Worm (Caenorhabditis elegans) whole organism, L1 larva: ENCODE data around the gene chat-1.

Experiments
- C16A3.4 ChIP-seq: fragments of 150-350 bp; optimal IDR thresholded peaks from 2 replicates; lab custom pipeline; 2014; ENCODE audit warnings: missing biosample characterization, missing genetic modification characterization
- C34B4.2 ChIP-seq: sonication (generic microtip); optimal IDR thresholded peaks from 2 replicates; lab custom pipeline; 2017; ENCODE audit warnings: mild to moderate bottlenecking, missing genetic modification characterization, missing compliant biosample characterization
- F16B12.6 ChIP-seq: fragments of 150-350 bp; optimal IDR thresholded peaks from 2 replicates; lab custom pipeline; 2014; ENCODE audit warnings: missing biosample characterization, missing genetic modification characterization
- aly-2 ChIP-seq: fragments of 150-350 bp; optimal IDR thresholded peaks from 2 replicates; lab custom pipeline; 2014; ENCODE audit warnings: missing biosample characterization, missing genetic modification characterization
- blmp-1 ChIP-seq: fragments of 150-350 bp; optimal IDR thresholded peaks from 2 replicates; lab custom pipeline; 2014; ENCODE audit warnings: missing biosample characterization, missing genetic modification characterization
- ceh-63 ChIP-seq: fragments of 200-800 bp; sonication (Bioruptor generic); optimal IDR thresholded peaks from 2 replicates; lab custom pipeline; 2018; ENCODE audit warnings: mild to moderate bottlenecking, missing genetic modification characterization, missing compliant biosample characterization
- ceh-8 ChIP-seq: fragments of 200-800 bp; sonication (Bioruptor generic); optimal IDR thresholded peaks from 2 replicates; lab custom pipeline; 2018; ENCODE audit warnings: mild to moderate bottlenecking, missing genetic modification characterization, moderate library complexity, missing compliant biosample characterization
- ceh-82 ChIP-seq, 3 experiments: fragments of 150-350 bp in 1 of 3; sonication (generic microtip) in 2 of 3; optimal IDR thresholded peaks; 2 replicates each; lab custom pipeline; 2014 to 2017; ENCODE audit warnings: missing biosample characterization in 3 of 3, missing genetic modification characterization in 3 of 3
- ceh-90 ChIP-seq: sonication (generic microtip); optimal IDR thresholded peaks from 2 replicates; lab custom pipeline; 2016; ENCODE audit warnings: missing genetic modification characterization, missing compliant biosample characterization
- ces-1 ChIP-seq: fragments of 150-350 bp; optimal IDR thresholded peaks from 2 replicates; lab custom pipeline; 2014; ENCODE audit warnings: missing biosample characterization, missing genetic modification reagents, missing genetic modification characterization
- dsc-1 ChIP-seq: sonication (generic microtip); optimal IDR thresholded peaks from 2 replicates; lab custom pipeline; 2016; ENCODE audit warnings: mild to moderate bottlenecking, missing genetic modification characterization, missing compliant biosample characterization
- efl-1 ChIP-seq, 4 experiments: fragments of 150-350 bp; optimal IDR thresholded peaks in 3 of 4; peaks in 1 of 4; 1 replicate in 1 of 4; 2 replicates in 3 of 4; lab custom pipeline; 2014; ENCODE audit warnings: missing biosample characterization in 2 of 4, missing genetic modification characterization in 2 of 4, missing genetic modification reagents in 2 of 4
- efl-3 ChIP-seq: fragments of 200-800 bp; sonication (Bioruptor generic); optimal IDR thresholded peaks from 2 replicates; lab custom pipeline; 2018; ENCODE audit warnings: mild to moderate bottlenecking, missing genetic modification characterization, missing compliant biosample characterization
- egl-27 ChIP-seq, 2 experiments: fragments of 150-350 bp in 1 of 2; sonication (generic microtip); optimal IDR thresholded peaks; 3 replicates each; lab custom pipeline; 2017 to 2018; ENCODE audit warnings: missing biosample characterization in 2 of 2, missing genetic modification characterization in 2 of 2, missing genetic modification reagents in 2 of 2
- elt-2 ChIP-seq: sonication (generic microtip); optimal IDR thresholded peaks from 2 replicates; lab custom pipeline; 2016; ENCODE audit warnings: missing genetic modification characterization, mild to moderate bottlenecking, inconsistent platforms, missing compliant biosample characterization, missing genetic modification reagents
- ets-5 ChIP-seq: fragments of 200-800 bp; sonication (Bioruptor generic); IDR thresholded peaks from 2 replicates; pipeline ENCODE4 v1.3.6; 2022; ENCODE audit warnings: missing genetic modification characterization, missing compliant biosample characterization
- fkh-4 ChIP-seq: sonication (generic microtip); optimal IDR thresholded peaks from 2 replicates; lab custom pipeline; 2016; ENCODE audit warnings: missing compliant biosample characterization, missing genetic modification characterization, borderline replicate concordance
- fkh-8 ChIP-seq: sonication (generic microtip); optimal IDR thresholded peaks from 2 replicates; lab custom pipeline; 2016; ENCODE audit warnings: mild to moderate bottlenecking, missing genetic modification characterization, missing compliant biosample characterization
- grh-1 ChIP-seq: fragments of 200-800 bp; sonication (Bioruptor generic); IDR thresholded peaks from 2 replicates; pipeline ENCODE4 v1.3.6; 2022; ENCODE audit warnings: missing genetic modification reagents, missing genetic modification characterization, missing compliant biosample characterization
- hlh-17 ChIP-seq: fragments of 200-800 bp; sonication (Bioruptor generic); optimal IDR thresholded peaks from 2 replicates; lab custom pipeline; 2018; ENCODE audit warnings: missing genetic modification characterization, mild to moderate bottlenecking, missing compliant biosample characterization, moderate library complexity, borderline replicate concordance
- hpl-2 ChIP-seq: fragments of 150-350 bp; optimal IDR thresholded peaks from 2 replicates; lab custom pipeline; 2014; ENCODE audit warnings: missing biosample characterization, missing genetic modification reagents, missing genetic modification characterization
- isw-1 ChIP-seq: fragments of 200-800 bp; sonication (Bioruptor generic); IDR thresholded peaks from 2 replicates; pipeline ENCODE4 v1.3.6; 2022; ENCODE audit warnings: missing genetic modification characterization, missing compliant biosample characterization
- lin-13 ChIP-seq: fragments of 150-350 bp; optimal IDR thresholded peaks from 2 replicates; lab custom pipeline; 2014; ENCODE audit warnings: missing biosample characterization, missing genetic modification reagents, missing genetic modification characterization
- lin-14 ChIP-seq: fragments of 200-800 bp; sonication (Bioruptor generic); optimal IDR thresholded peaks from 2 replicates; lab custom pipeline; 2018; ENCODE audit warnings: mild to moderate bottlenecking, missing genetic modification characterization, moderate library complexity, missing compliant biosample characterization
- lin-15B ChIP-seq: fragments of 150-350 bp; sonication (generic microtip); optimal IDR thresholded peaks from 3 replicates; lab custom pipeline; 2014; ENCODE audit warnings: missing biosample characterization, missing genetic modification characterization
- lin-35 ChIP-seq, 2 experiments: fragments of 150-350 bp; optimal IDR thresholded peaks; 2 replicates each; lab custom pipeline; 2014; ENCODE audit warnings: missing biosample characterization in 2 of 2, missing genetic modification characterization in 2 of 2, missing genetic modification reagents in 2 of 2
- lin-39 ChIP-seq: fragments of 150-350 bp; optimal IDR thresholded peaks from 2 replicates; lab custom pipeline; 2014; ENCODE audit warnings: missing biosample characterization, missing genetic modification reagents, missing genetic modification characterization
- lsy-2 ChIP-seq, 2 experiments: fragments of 150-350 bp; optimal IDR thresholded peaks; 2 replicates each; lab custom pipeline; 2014; ENCODE audit warnings: missing biosample characterization in 2 of 2, missing genetic modification characterization in 2 of 2
- mdl-1 ChIP-seq, 2 experiments: fragments of 150-350 bp; optimal IDR thresholded peaks; 2 replicates each; lab custom pipeline; 2014 to 2017; ENCODE audit warnings: missing biosample characterization in 2 of 2, missing genetic modification characterization in 2 of 2, inconsistent platforms in 1 of 2
- mef-2 ChIP-seq: fragments of 150-350 bp; optimal IDR thresholded peaks from 2 replicates; lab custom pipeline; 2014; ENCODE audit warnings: missing biosample characterization, missing genetic modification characterization
- mep-1 ChIP-seq: fragments of 150-350 bp; optimal IDR thresholded peaks from 2 replicates; lab custom pipeline; 2014; ENCODE audit warnings: missing biosample characterization, missing genetic modification characterization
- nhr-19 ChIP-seq: fragments of 200-800 bp; sonication (Bioruptor generic); conservative IDR thresholded peaks from 2 replicates; pipeline ENCODE4 v1.3.6; 2022; ENCODE audit warnings: missing genetic modification characterization, missing compliant biosample characterization
- nhr-28 ChIP-seq: fragments of 150-350 bp; optimal IDR thresholded peaks from 2 replicates; lab custom pipeline; 2014; ENCODE audit warnings: missing biosample characterization, missing genetic modification characterization
- nhr-47 ChIP-seq: sonication (generic microtip); optimal IDR thresholded peaks from 2 replicates; lab custom pipeline; 2016; ENCODE audit warnings: mild to moderate bottlenecking, missing genetic modification characterization, moderate library complexity, missing compliant biosample characterization
- nhr-77 ChIP-seq: fragments of 150-350 bp; optimal IDR thresholded peaks from 2 replicates; lab custom pipeline; 2014; ENCODE audit warnings: missing biosample characterization, missing genetic modification characterization
- nhr-84 ChIP-seq: sonication (generic microtip); optimal IDR thresholded peaks from 2 replicates; lab custom pipeline; 2017; ENCODE audit warnings: missing biosample characterization, missing genetic modification characterization
- nhr-90 ChIP-seq: sonication (generic microtip); optimal IDR thresholded peaks from 2 replicates; lab custom pipeline; 2016; ENCODE audit warnings: mild to moderate bottlenecking, missing genetic modification characterization, missing compliant biosample characterization; ENCODE audit not compliant: poor library complexity
- pax-3 ChIP-seq: fragments of 200-800 bp; sonication (Bioruptor generic); optimal IDR thresholded peaks from 2 replicates; lab custom pipeline; 2018; ENCODE audit warnings: mild to moderate bottlenecking, missing genetic modification characterization, moderate library complexity, missing compliant biosample characterization
- pqm-1 ChIP-seq: sonication (generic microtip); optimal IDR thresholded peaks from 3 replicates; lab custom pipeline; 2017; ENCODE audit warnings: missing biosample characterization, missing genetic modification characterization
- skn-1 ChIP-seq: fragments of 150-350 bp; optimal IDR thresholded peaks from 2 replicates; lab custom pipeline; 2014; ENCODE audit warnings: missing biosample characterization, missing genetic modification characterization
- snpc-4 ChIP-seq: fragments of 150-350 bp; optimal IDR thresholded peaks from 2 replicates; lab custom pipeline; 2014; ENCODE audit warnings: missing biosample characterization, missing genetic modification characterization
- snu-23 ChIP-seq: sonication (generic microtip); optimal IDR thresholded peaks from 2 replicates; lab custom pipeline; 2016; ENCODE audit warnings: missing genetic modification characterization, missing compliant biosample characterization
- sox-4 ChIP-seq: sonication (generic microtip); optimal IDR thresholded peaks from 2 replicates; lab custom pipeline; 2016; ENCODE audit warnings: missing genetic modification characterization, missing compliant biosample characterization
- sptf-1 ChIP-seq: fragments of 150-350 bp; optimal IDR thresholded peaks from 2 replicates; lab custom pipeline; 2014; ENCODE audit warnings: missing biosample characterization, missing genetic modification characterization
- swsn-7 ChIP-seq: sonication (generic microtip); optimal IDR thresholded peaks from 2 replicates; lab custom pipeline; 2016; ENCODE audit warnings: missing genetic modification characterization, missing compliant biosample characterization
- tbx-2 ChIP-seq: sonication (generic microtip); optimal IDR thresholded peaks from 2 replicates; lab custom pipeline; 2016; ENCODE audit warnings: missing genetic modification characterization, missing compliant biosample characterization
- unc-62 ChIP-seq: fragments of 150-350 bp; optimal IDR thresholded peaks from 2 replicates; lab custom pipeline; 2014; ENCODE audit warnings: missing biosample characterization, missing genetic modification reagents, missing genetic modification characterization
- unc-86 ChIP-seq: sonication (generic microtip); optimal IDR thresholded peaks from 2 replicates; lab custom pipeline; 2016; ENCODE audit warnings: missing genetic modification characterization, missing compliant biosample characterization
- xbp-1 ChIP-seq: sonication (generic microtip); optimal IDR thresholded peaks from 2 replicates; lab custom pipeline; 2016; ENCODE audit warnings: missing genetic modification characterization, missing compliant biosample characterization
- ztf-11 ChIP-seq, 2 experiments: sonication (generic microtip); optimal IDR thresholded peaks; 2 replicates each; lab custom pipeline; 2016 to 2017; ENCODE audit warnings: missing genetic modification characterization in 2 of 2, missing biosample characterization in 1 of 2, missing compliant biosample characterization in 1 of 2
- ztf-4 ChIP-seq: fragments of 150-350 bp; optimal IDR thresholded peaks from 2 replicates; lab custom pipeline; 2014; ENCODE audit warnings: missing biosample characterization, missing genetic modification characterization

The chat-1 gene

DNA sequence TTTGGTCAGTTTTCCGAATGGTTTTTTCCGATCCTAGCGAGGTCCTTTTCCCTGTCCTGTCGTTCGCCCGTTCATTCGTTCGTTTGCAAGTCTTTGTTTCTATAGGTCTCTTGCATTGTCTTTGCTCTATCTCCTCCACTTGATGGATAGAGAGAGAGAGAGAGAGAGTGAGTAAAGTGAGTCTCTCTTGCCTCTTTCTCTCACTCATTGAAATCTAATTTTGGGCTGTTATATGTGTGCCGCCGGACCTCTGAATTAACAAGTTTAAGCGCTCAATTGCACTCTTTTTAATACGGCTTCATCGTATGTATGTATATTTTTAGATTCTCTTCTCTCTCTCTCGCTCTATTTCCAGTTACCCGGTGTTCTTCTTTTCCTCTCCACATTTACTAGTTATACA is 43.3 kb upstream of the chat-1 start (continued):
- TF ChIP-seq ceh-90 (tag; lab: Kevin White, UChicago) (no peak), ceh-63 (GFP tag; lab: Kevin White, UChicago) (no peak), isw-1 (GFP tag; lab: Robert Waterston, UW) (no peak), snpc-4 (tag; lab: Kevin White, UChicago) (no peak), fkh-8 (tag; lab: Kevin White, UChicago) (no peak), swsn-7 (no peak), nhr-28 (tag; lab: Kevin White, UChicago) (no peak), mef-2 (tag; lab: Kevin White, UChicago) (no peak), lin-39 (tag; lab: Kevin White, UChicago) (no peak), efl-3 (GFP tag; lab: Kevin White, UChicago) (no peak), lin-13 (no peak), efl-1 (optimal IDR thresholded peaks at IDR 0.05; lab: Kevin White, UChicago) (no peak), efl-1 (GFP tag; optimal IDR thresholded peaks at IDR 0.05 in 1 of 2; lab: Kevin White, UChicago) (peak in 1 of 2 experiments; percentile 84), skn-1 (tag; lab: Kevin White, UChicago) (no peak), tbx-2 (tag; lab: Kevin White, UChicago) (peak; percentile 2), pqm-1 (no peak), mep-1 (tag; lab: Kevin White, UChicago) (peak; percentile 2)

- TF ChIP-seq snu-23 (GFP tag; lab: Kevin White, UChicago) = peak; percentile 27
- TF ChIP-seq fkh-4 = no peak
- no peak for TF ChIP-seq ztf-11 (tag; optimal IDR thresholded peaks at IDR 0.05; lab: Kevin White, UChicago)
- peak; percentile 19 for TF ChIP-seq dsc-1 (tag; lab: Kevin White, UChicago)
- no peak for TF ChIP-seq nhr-19 (GFP tag; lab: Robert Waterston, UW)
- no peak for TF ChIP-seq skn-1 (tag; lab: Kevin White, UChicago)
- no peak for TF ChIP-seq hlh-17 (GFP tag; lab: Kevin White, UChicago)
- no peak for TF ChIP-seq lin-39 (tag; lab: Kevin White, UChicago)
- no peak for TF ChIP-seq ces-1
- TF ChIP-seq ceh-82 (tag; optimal IDR thresholded peaks at IDR 0.05; lab: Kevin White, UChicago) = no peak
- no peak for TF ChIP-seq ets-5
- no peak for TF ChIP-seq egl-27 (tag; optimal IDR thresholded peaks at IDR 0.05; lab: Kevin White, UChicago)
- no peak for TF ChIP-seq aly-2 (tag; lab: Kevin White, UChicago)
- no peak for TF ChIP-seq nhr-47
- TF ChIP-seq unc-86 (tag; lab: Kevin White, UChicago) = no peak
- no peak for TF ChIP-seq ceh-8 (GFP tag; lab: Kevin White, UChicago)
- TF ChIP-seq ztf-4 (tag; lab: Kevin White, UChicago) = peak; percentile 55
- TF ChIP-seq lin-35 (GFP tag; optimal IDR thresholded peaks at IDR 0.05; lab: Kevin White, UChicago) = peak in 1 of 2 experiments; percentile 43
- TF ChIP-seq elt-2 = no peak
- TF ChIP-seq lin-15B (tag; lab: Kevin White, UChicago) = no peak
- TF ChIP-seq pax-3 (tag; lab: Kevin White, UChicago) = no peak
- TF ChIP-seq nhr-84 (tag; lab: Kevin White, UChicago) = no peak
- TF ChIP-seq unc-62 = no peak
- peak; percentile 57 for TF ChIP-seq lin-14 (GFP tag; lab: Kevin White, UChicago)
- no peak for TF ChIP-seq tbx-2 (tag; lab: Kevin White, UChicago)
- no peak for TF ChIP-seq sptf-1 (tag; lab: Kevin White, UChicago)
- no peak for TF ChIP-seq sox-4 (tag; lab: Kevin White, UChicago)
- peak; percentile 10 for TF ChIP-seq blmp-1 (tag; lab: Kevin White, UChicago)
- peak in 1 of 2 experiments; percentile 3 for TF ChIP-seq lsy-2 (tag; optimal IDR thresholded peaks at IDR 0.05; lab: Kevin White, UChicago)
- TF ChIP-seq hpl-2 (GFP tag; lab: Kevin White, UChicago) = no peak
- TF ChIP-seq efl-3 (GFP tag; lab: Kevin White, UChicago) = no peak
- TF ChIP-seq grh-1 = no peak
- TF ChIP-seq nhr-77 (tag; lab: Kevin White, UChicago) = no peak
- no peak for TF ChIP-seq C16A3.4 (tag; lab: Kevin White, UChicago)
- no peak for TF ChIP-seq F16B12.6 (tag; lab: Kevin White, UChicago)
- no peak for TF ChIP-seq C34B4.2 (tag; lab: Kevin White, UChicago)
- no peak for TF ChIP-seq mdl-1 (tag; optimal IDR thresholded peaks at IDR 0.05; lab: Kevin White, UChicago)
- peak; percentile 21 for TF ChIP-seq mep-1 (tag; lab: Kevin White, UChicago)
- TF ChIP-seq nhr-90 (tag; lab: Kevin White, UChicago) = no peak
- TF ChIP-seq xbp-1 (tag; lab: Kevin White, UChicago) = no peak
These were observed 42.0 kb upstream of the chat-1 start, which contains the start of gene Y24D9A.7 for ce11 chrIV:4405126-4405525. Y24D9A.7 (minus strand) TSS chrIV:4405171.
